Worm (Caenorhabditis elegans) whole organism, L2 larva: ENCODE measurements around the gene cyp-13A12.

Experiments used
- C34F6.9 ChIP-seq: fragments of 150-350 bp; optimal IDR thresholded peaks from 2 replicates; lab custom pipeline; 2014; ENCODE audit warnings: missing biosample characterization, missing genetic modification characterization
- F13H6.1 ChIP-seq: sonication (generic microtip); optimal IDR thresholded peaks from 2 replicates; lab custom pipeline; 2016; ENCODE audit warnings: missing genetic modification characterization, missing compliant biosample characterization
- Y55F3AM.14 ChIP-seq: fragments of 200-800 bp; sonication (Bioruptor generic); optimal IDR thresholded peaks from 2 replicates; lab custom pipeline; 2018; ENCODE audit warnings: mild to moderate bottlenecking, missing genetic modification characterization, missing compliant biosample characterization
- alr-1 ChIP-seq: fragments of 150-350 bp; optimal IDR thresholded peaks from 2 replicates; lab custom pipeline; 2014; ENCODE audit warnings: missing biosample characterization, missing genetic modification characterization
- aly-2 ChIP-seq: fragments of 150-350 bp; optimal IDR thresholded peaks from 2 replicates; lab custom pipeline; 2014; ENCODE audit warnings: missing biosample characterization, missing genetic modification characterization
- ama-1 ChIP-seq: fragments of 150-350 bp; optimal IDR thresholded peaks from 2 replicates; lab custom pipeline; 2018; ENCODE audit warnings: inconsistent platforms
- ceh-16 ChIP-seq: fragments of 150-350 bp; optimal IDR thresholded peaks from 2 replicates; lab custom pipeline; 2014; ENCODE audit warnings: missing biosample characterization, missing genetic modification characterization
- ceh-82 ChIP-seq: fragments of 150-350 bp; optimal IDR thresholded peaks from 2 replicates; lab custom pipeline; 2014; ENCODE audit warnings: missing biosample characterization, missing genetic modification characterization
- crh-2 ChIP-seq: sonication (generic microtip); optimal IDR thresholded peaks from 2 replicates; lab custom pipeline; 2017; ENCODE audit warnings: missing biosample characterization, missing genetic modification characterization
- dmd-4 ChIP-seq: sonication (generic microtip); optimal IDR thresholded peaks from 2 replicates; lab custom pipeline; 2017; ENCODE audit warnings: missing biosample characterization, missing genetic modification characterization
- egl-27 ChIP-seq: sonication (generic microtip); optimal IDR thresholded peaks from 3 replicates; lab custom pipeline; 2017; ENCODE audit warnings: missing biosample characterization, missing genetic modification reagents, missing genetic modification characterization
- elt-3 ChIP-seq: sonication (generic microtip); optimal IDR thresholded peaks from 2 replicates; lab custom pipeline; 2017; ENCODE audit warnings: missing biosample characterization, missing genetic modification characterization
- fos-1 ChIP-seq: fragments of 150-350 bp; optimal IDR thresholded peaks from 2 replicates; lab custom pipeline; 2014; ENCODE audit warnings: missing biosample characterization, missing genetic modification characterization
- gmeb-1 ChIP-seq: fragments of 150-350 bp; optimal IDR thresholded peaks from 2 replicates; lab custom pipeline; 2014; ENCODE audit warnings: missing biosample characterization, missing genetic modification characterization
- lsy-2 ChIP-seq, 2 experiments: fragments of 150-350 bp in 1 of 2; sonication (generic microtip) in 1 of 2; optimal IDR thresholded peaks; 2 replicates each; lab custom pipeline; 2014 to 2017; ENCODE audit warnings: missing biosample characterization in 2 of 2, missing genetic modification characterization in 2 of 2
- mab-5 ChIP-seq: fragments of 150-350 bp; optimal IDR thresholded peaks from 2 replicates; lab custom pipeline; 2014; ENCODE audit warnings: missing biosample characterization, missing genetic modification characterization
- mdl-1 ChIP-seq, 2 experiments: fragments of 150-350 bp in 1 of 2; sonication (generic microtip) in 1 of 2; optimal IDR thresholded peaks; 2 replicates each; lab custom pipeline; 2017; ENCODE audit warnings: missing biosample characterization in 2 of 2, missing genetic modification characterization in 2 of 2
- nhr-129 ChIP-seq: fragments of 150-350 bp; optimal IDR thresholded peaks from 2 replicates; lab custom pipeline; 2014; ENCODE audit warnings: missing biosample characterization, missing genetic modification characterization
- nhr-21 ChIP-seq: fragments of 150-350 bp; optimal IDR thresholded peaks from 2 replicates; lab custom pipeline; 2014; ENCODE audit warnings: missing biosample characterization, missing genetic modification characterization
- nhr-23 ChIP-seq: fragments of 150-350 bp; optimal IDR thresholded peaks from 2 replicates; lab custom pipeline; 2014; ENCODE audit warnings: missing biosample characterization, missing genetic modification reagents, missing genetic modification characterization
- nhr-25 ChIP-seq: fragments of 150-350 bp; sonication (generic microtip); optimal IDR thresholded peaks from 3 replicates; lab custom pipeline; 2014; ENCODE audit warnings: missing biosample characterization, missing genetic modification characterization
- peb-1 ChIP-seq: fragments of 150-350 bp; optimal IDR thresholded peaks from 2 replicates; lab custom pipeline; 2014; ENCODE audit warnings: missing biosample characterization, missing genetic modification characterization
- sem-4 ChIP-seq: fragments of 150-350 bp; optimal IDR thresholded peaks from 2 replicates; lab custom pipeline; 2014; ENCODE audit warnings: missing biosample characterization, missing genetic modification reagents, missing genetic modification characterization
- skn-1 ChIP-seq: sonication (generic microtip); optimal IDR thresholded peaks from 2 replicates; lab custom pipeline; 2017; ENCODE audit warnings: missing biosample characterization, missing genetic modification characterization
- sma-9 ChIP-seq, 2 experiments: fragments of 150-350 bp in 1 of 2; sonication (generic microtip) in 1 of 2; optimal IDR thresholded peaks; 2 replicates each; lab custom pipeline; 2014 to 2016; ENCODE audit warnings: missing genetic modification characterization in 2 of 2, mild to moderate bottlenecking in 1 of 2, missing biosample characterization in 1 of 2, missing compliant biosample characterization in 1 of 2, missing genetic modification reagents in 1 of 2, moderate library complexity in 1 of 2
- snpc-4 ChIP-seq: fragments of 150-350 bp; optimal IDR thresholded peaks from 2 replicates; lab custom pipeline; 2014; ENCODE audit warnings: missing biosample characterization, missing genetic modification characterization
- unc-39 ChIP-seq: fragments of 150-350 bp; optimal IDR thresholded peaks from 2 replicates; lab custom pipeline; 2014; ENCODE audit warnings: missing biosample characterization, missing genetic modification characterization
- unc-55 ChIP-seq: fragments of 150-350 bp; sonication (generic microtip); optimal IDR thresholded peaks from 3 replicates; lab custom pipeline; 2014; ENCODE audit warnings: missing biosample characterization, missing genetic modification reagents, missing genetic modification characterization
- unc-62 ChIP-seq: fragments of 150-350 bp; optimal IDR thresholded peaks from 2 replicates; lab custom pipeline; 2014; ENCODE audit warnings: missing biosample characterization, missing genetic modification reagents, missing genetic modification characterization
- zag-1 ChIP-seq: fragments of 150-350 bp; optimal IDR thresholded peaks from 2 replicates; lab custom pipeline; 2014; ENCODE audit warnings: missing biosample characterization, missing genetic modification characterization
- ztf-11 ChIP-seq: sonication (generic microtip); optimal IDR thresholded peaks from 2 replicates; lab custom pipeline; 2017; ENCODE audit warnings: missing biosample characterization, missing genetic modification characterization
- ztf-4 ChIP-seq: fragments of 150-350 bp; optimal IDR thresholded peaks from 2 replicates; lab custom pipeline; 2014; ENCODE audit warnings: missing biosample characterization, missing genetic modification characterization

The cyp-13A12 gene

ce11 chrIII:12993055-12993454 is 31.3 kb upstream of the cyp-13A12 start:
- no peak for TF ChIP-seq mdl-1 (tag; optimal IDR thresholded peaks at IDR 0.05; lab: Kevin White, UChicago)
- no peak for TF ChIP-seq ceh-82 (tag; lab: Kevin White, UChicago)
- no peak for TF ChIP-seq skn-1 (tag; lab: Kevin White, UChicago)
- TF ChIP-seq Y55F3AM.14, result no peak
- TF ChIP-seq C34F6.9 (tag; lab: Kevin White, UChicago), result no peak
- TF ChIP-seq snpc-4 (tag; lab: Kevin White, UChicago), result no peak
- no peak for TF ChIP-seq ztf-4 (tag; lab: Kevin White, UChicago)
- TF ChIP-seq fos-1, result no peak
- no peak for TF ChIP-seq unc-62 (GFP tag; lab: Kevin White, UChicago)
- TF ChIP-seq sem-4, result no peak
- TF ChIP-seq peb-1 (tag; lab: Kevin White, UChicago), result no peak
- TF ChIP-seq egl-27, result no peak
- TF ChIP-seq elt-3 (tag; lab: Kevin White, UChicago), result no peak
- no peak for TF ChIP-seq dmd-4 (tag; lab: Kevin White, UChicago)
- TF ChIP-seq, all 48 proteins: peak for 0

- TF ChIP-seq ceh-16 (no peak), sma-9 (GFP tag; optimal IDR thresholded peaks at IDR 0.05; lab: Kevin White, UChicago) (no peak), sma-9 (tag; optimal IDR thresholded peaks at IDR 0.05; lab: Kevin White, UChicago) (no peak), crh-2 (tag; lab: Kevin White, UChicago) (no peak), Y55F3AM.14 (no peak), unc-55 (GFP tag; lab: Kevin White, UChicago) (no peak), fos-1 (no peak), alr-1 (tag; lab: Kevin White, UChicago) (no peak)
Measured at ce11 chrIII:12993607-12994006, 30.7 kb upstream of the cyp-13A12 start, which contains the start of gene col-97. Gene col-97, minus strand, starts transcription at chrIII:12993707.

- TF ChIP-seq snpc-4 (tag; lab: Kevin White, UChicago) (no peak), unc-55 (GFP tag; lab: Kevin White, UChicago) (no peak), nhr-25 (no peak), gmeb-1 (no peak), unc-62 (GFP tag; lab: Kevin White, UChicago) (no peak), Y55F3AM.14 (no peak), dmd-4 (tag; lab: Kevin White, UChicago) (no peak), ama-1 (lab: Kevin White, UChicago) (no peak), mab-5 (tag; lab: Kevin White, UChicago) (no peak), nhr-23 (tag; lab: Kevin White, UChicago) (no peak), skn-1 (tag; lab: Kevin White, UChicago) (no peak), nhr-21 (tag; lab: Kevin White, UChicago) (no peak), ceh-16 (no peak), ztf-11 (tag; lab: Kevin White, UChicago) (no peak), fos-1 (no peak), aly-2 (tag; lab: Kevin White, UChicago) (no peak)
- TF ChIP-seq, all 48 proteins: peak for 0
Measured at ce11 chrIII:12998252-12998651, 26.1 kb upstream of the cyp-13A12 start.

- TF ChIP-seq fos-1 (peak; percentile 54), peb-1 (tag; lab: Kevin White, UChicago) (no peak)
Measured at ce11 chrIII:13000457-13000856, 23.9 kb upstream of the cyp-13A12 start, which contains the start of gene ZK1010.8. Gene ZK1010.8, minus strand, starts transcription at chrIII:13000670.

- peak; percentile 7 for TF ChIP-seq zag-1
- peak; percentile 90 for TF ChIP-seq unc-55 (GFP tag; lab: Kevin White, UChicago)
- TF ChIP-seq lsy-2 (tag; optimal IDR thresholded peaks at IDR 0.05; lab: Kevin White, UChicago), result peak in 1 of 2 experiments; percentile 70
- no peak for TF ChIP-seq ztf-11 (tag; lab: Kevin White, UChicago)
- no peak for TF ChIP-seq snpc-4 (tag; lab: Kevin White, UChicago)
- TF ChIP-seq sem-4, result peak; percentile 55
- peak; percentile 55 for TF ChIP-seq fos-1
- no peak for TF ChIP-seq Y55F3AM.14
- peak; percentile 12 for TF ChIP-seq mab-5 (tag; lab: Kevin White, UChicago)
- peak; percentile 46 for TF ChIP-seq nhr-129
- TF ChIP-seq crh-2 (tag; lab: Kevin White, UChicago), result peak; percentile 71
- TF ChIP-seq unc-39 (tag; lab: Kevin White, UChicago), result no peak
- TF ChIP-seq gmeb-1, result peak; percentile 14
- TF ChIP-seq C34F6.9 (tag; lab: Kevin White, UChicago), result peak; percentile 69
- TF ChIP-seq F13H6.1 (tag; lab: Kevin White, UChicago), result peak; percentile 30
- TF ChIP-seq nhr-21 (tag; lab: Kevin White, UChicago), result no peak
- peak; percentile 18 for TF ChIP-seq egl-27
- TF ChIP-seq, all 48 proteins: peak for 12
Measured at ce11 chrIII:13002098-13002497, 22.2 kb upstream of the cyp-13A12 start, which contains the start of gene ZK1010.10. Gene ZK1010.10, plus strand, starts transcription at chrIII:13002383.
